Worm (Caenorhabditis elegans) whole organism, late embryonic: Measurements from ENCODE around the gene pxd-1.

ENCODE experiments used
- C08G9.2 ChIP-seq: sonication (generic microtip); optimal IDR thresholded peaks from 2 replicates; lab custom pipeline; 2016; ENCODE audit warnings: mild to moderate bottlenecking, missing genetic modification characterization, moderate library complexity, missing compliant biosample characterization
- F13H6.1 ChIP-seq: sonication (generic microtip); optimal IDR thresholded peaks from 2 replicates; lab custom pipeline; 2016; ENCODE audit warnings: missing genetic modification characterization, missing compliant biosample characterization
- K09A11.1 ChIP-seq: sonication (generic microtip); optimal IDR thresholded peaks from 2 replicates; lab custom pipeline; 2017; ENCODE audit warnings: antibody characterized with exemption, mild to moderate bottlenecking, missing genetic modification characterization, missing compliant biosample characterization; ENCODE audit not compliant: insufficient read depth
- Y22D7AL.16 ChIP-seq: sonication (generic microtip); optimal IDR thresholded peaks from 2 replicates; lab custom pipeline; 2016; ENCODE audit warnings: missing genetic modification characterization, missing compliant biosample characterization
- ahr-1 ChIP-seq: sonication (generic microtip); optimal IDR thresholded peaks from 2 replicates; lab custom pipeline; 2016; ENCODE audit warnings: missing genetic modification characterization, missing compliant biosample characterization
- ceh-14 ChIP-seq: sonication (generic microtip); optimal IDR thresholded peaks from 2 replicates; lab custom pipeline; 2016; ENCODE audit warnings: missing genotype, missing genetic modification characterization, missing compliant biosample characterization
- ceh-18 ChIP-seq: sonication (generic microtip); optimal IDR thresholded peaks from 2 replicates; lab custom pipeline; 2016; ENCODE audit warnings: missing genetic modification characterization, missing compliant biosample characterization
- ceh-19 ChIP-seq: fragments of 200-800 bp; sonication (Bioruptor generic); optimal IDR thresholded peaks from 2 replicates; lab custom pipeline; 2018; ENCODE audit warnings: mild to moderate bottlenecking, missing genetic modification characterization, missing compliant biosample characterization
- ceh-2 ChIP-seq: sonication (generic microtip); optimal IDR thresholded peaks from 2 replicates; lab custom pipeline; 2016; ENCODE audit warnings: missing genotype, missing genetic modification characterization, missing compliant biosample characterization
- ceh-30 ChIP-seq: fragments of 150-350 bp; optimal IDR thresholded peaks from 2 replicates; lab custom pipeline; 2014; ENCODE audit warnings: missing biosample characterization, missing genetic modification characterization
- ceh-31 ChIP-seq: sonication (generic microtip); optimal IDR thresholded peaks from 2 replicates; lab custom pipeline; 2016; ENCODE audit warnings: missing genetic modification characterization, missing compliant biosample characterization
- ceh-48 ChIP-seq: sonication (generic microtip); optimal IDR thresholded peaks from 2 replicates; lab custom pipeline; 2016; ENCODE audit warnings: missing genetic modification characterization, inconsistent platforms, missing compliant biosample characterization
- ceh-6 ChIP-seq: fragments of 200-800 bp; sonication (Bioruptor generic); optimal IDR thresholded peaks from 2 replicates; lab custom pipeline; 2018; ENCODE audit warnings: mild to moderate bottlenecking, missing genetic modification characterization, missing compliant biosample characterization
- dmd-4 ChIP-seq: sonication (generic microtip); optimal IDR thresholded peaks from 2 replicates; lab custom pipeline; 2016; ENCODE audit warnings: borderline replicate concordance, missing genetic modification characterization, missing compliant biosample characterization
- dve-1 ChIP-seq: sonication (generic microtip); optimal IDR thresholded peaks from 2 replicates; lab custom pipeline; 2017; ENCODE audit warnings: antibody characterized with exemption, mild to moderate bottlenecking, missing genetic modification characterization, missing compliant biosample characterization
- eyg-1 ChIP-seq: sonication (generic microtip); optimal IDR thresholded peaks from 2 replicates; lab custom pipeline; 2016; ENCODE audit warnings: missing genotype, missing genetic modification characterization, missing compliant biosample characterization
- fkh-10 ChIP-seq: fragments of 150-350 bp; optimal IDR thresholded peaks from 2 replicates; lab custom pipeline; 2014; ENCODE audit warnings: missing biosample characterization, missing genetic modification reagents, missing genetic modification characterization
- gmeb-2 ChIP-seq: sonication (generic microtip); optimal IDR thresholded peaks from 2 replicates; lab custom pipeline; 2016; ENCODE audit warnings: missing genetic modification characterization, inconsistent platforms, missing compliant biosample characterization
- hlh-15 ChIP-seq: sonication (generic microtip); optimal IDR thresholded peaks from 2 replicates; lab custom pipeline; 2016; ENCODE audit warnings: missing genetic modification characterization, missing compliant biosample characterization
- hlh-30 ChIP-seq: sonication (generic microtip); optimal IDR thresholded peaks from 2 replicates; lab custom pipeline; 2017; ENCODE audit warnings: antibody characterized with exemption, missing genetic modification characterization, missing compliant biosample characterization; ENCODE audit not compliant: insufficient read depth
- hlh-6 ChIP-seq: sonication (generic microtip); optimal IDR thresholded peaks from 2 replicates; lab custom pipeline; 2016; ENCODE audit warnings: missing genotype, missing genetic modification characterization, missing compliant biosample characterization
- lim-6 ChIP-seq: sonication (generic microtip); optimal IDR thresholded peaks from 2 replicates; lab custom pipeline; 2016; ENCODE audit warnings: missing genetic modification characterization, missing compliant biosample characterization
- lin-11 ChIP-seq: fragments of 200-800 bp; sonication (Bioruptor generic); optimal IDR thresholded peaks from 2 replicates; lab custom pipeline; 2018; ENCODE audit warnings: mild to moderate bottlenecking, missing genetic modification characterization, missing compliant biosample characterization
- madf-2 ChIP-seq: sonication (generic microtip); optimal IDR thresholded peaks from 2 replicates; lab custom pipeline; 2017; ENCODE audit warnings: missing genetic modification characterization, missing compliant biosample characterization
- nfya-1 ChIP-seq: sonication (generic microtip); optimal IDR thresholded peaks from 2 replicates; lab custom pipeline; 2017; ENCODE audit warnings: missing genetic modification characterization, mild to moderate bottlenecking, missing compliant biosample characterization, antibody characterized with exemption, moderate library complexity
- nhr-232 ChIP-seq: sonication (generic microtip); optimal IDR thresholded peaks from 2 replicates; lab custom pipeline; 2016; ENCODE audit warnings: missing genetic modification characterization, missing compliant biosample characterization
- npax-4 ChIP-seq: sonication (generic microtip); optimal IDR thresholded peaks from 2 replicates; lab custom pipeline; 2016; ENCODE audit warnings: missing genetic modification characterization, missing compliant biosample characterization
- odd-2 ChIP-seq: sonication (generic microtip); optimal IDR thresholded peaks from 2 replicates; lab custom pipeline; 2017; ENCODE audit warnings: antibody characterized with exemption, mild to moderate bottlenecking, missing genetic modification characterization, missing compliant biosample characterization
- pat-9 ChIP-seq: fragments of 200-800 bp; sonication (Bioruptor generic); optimal IDR thresholded peaks from 2 replicates; lab custom pipeline; 2018; ENCODE audit warnings: mild to moderate bottlenecking, missing genetic modification characterization, moderate library complexity, missing compliant biosample characterization
- pha-2 ChIP-seq: sonication (generic microtip); optimal IDR thresholded peaks from 2 replicates; lab custom pipeline; 2017; ENCODE audit warnings: mild to moderate bottlenecking, missing genetic modification characterization, missing compliant biosample characterization
- pha-4 ChIP-seq: fragments of 150-350 bp; optimal IDR thresholded peaks from 2 replicates; lab custom pipeline; 2018; ENCODE audit warnings: missing biosample characterization, missing genetic modification reagents, missing genetic modification characterization
- ref-2 ChIP-seq: sonication (generic microtip); optimal IDR thresholded peaks from 2 replicates; lab custom pipeline; 2016; ENCODE audit warnings: missing genetic modification characterization, missing compliant biosample characterization
- sdc-2 ChIP-seq: sonication (generic microtip); optimal IDR thresholded peaks from 2 replicates; lab custom pipeline; 2016; ENCODE audit warnings: missing genotype, missing genetic modification characterization, missing compliant biosample characterization
- sox-2 ChIP-seq: fragments of 200-800 bp; sonication (Bioruptor generic); IDR thresholded peaks from 2 replicates; pipeline ENCODE4 v1.3.6; 2022; ENCODE audit warnings: missing genetic modification reagents, missing genetic modification characterization, missing compliant biosample characterization
- sox-4 ChIP-seq: sonication (generic microtip); optimal IDR thresholded peaks from 2 replicates; lab custom pipeline; 2017; ENCODE audit warnings: mild to moderate bottlenecking, missing genetic modification characterization, inconsistent platforms, missing compliant biosample characterization
- tbx-7 ChIP-seq: sonication (generic microtip); optimal IDR thresholded peaks from 2 replicates; lab custom pipeline; 2016; ENCODE audit warnings: missing genotype, missing genetic modification characterization, missing compliant biosample characterization
- unc-3 ChIP-seq, 2 experiments: fragments of 200-800 bp in 1 of 2; sonication (Bioruptor generic) in 1 of 2; sonication (generic microtip) in 1 of 2; conservative IDR thresholded peaks in 1 of 2; optimal IDR thresholded peaks in 1 of 2; 2 replicates each; pipeline versions ENCODE4 v1.3.6 to Lab custom; 2016 to 2022; ENCODE audit warnings: missing compliant biosample characterization in 2 of 2, missing genetic modification characterization in 2 of 2, missing genetic modification reagents in 1 of 2
- unc-42 ChIP-seq: sonication (generic microtip); optimal IDR thresholded peaks from 2 replicates; lab custom pipeline; 2016; ENCODE audit warnings: missing genotype, missing genetic modification characterization, missing compliant biosample characterization
- unc-55 ChIP-seq: sonication (generic microtip); optimal IDR thresholded peaks from 2 replicates; lab custom pipeline; 2017; ENCODE audit warnings: missing biosample characterization, missing genetic modification reagents, missing genetic modification characterization
- unc-86 ChIP-seq: sonication (generic microtip); optimal IDR thresholded peaks from 2 replicates; lab custom pipeline; 2016; ENCODE audit warnings: missing genetic modification characterization, missing compliant biosample characterization
- zip-5 ChIP-seq: sonication (generic microtip); optimal IDR thresholded peaks from 2 replicates; lab custom pipeline; 2016; ENCODE audit warnings: missing genetic modification characterization, missing compliant biosample characterization

pxd-1 gene

DNA sequence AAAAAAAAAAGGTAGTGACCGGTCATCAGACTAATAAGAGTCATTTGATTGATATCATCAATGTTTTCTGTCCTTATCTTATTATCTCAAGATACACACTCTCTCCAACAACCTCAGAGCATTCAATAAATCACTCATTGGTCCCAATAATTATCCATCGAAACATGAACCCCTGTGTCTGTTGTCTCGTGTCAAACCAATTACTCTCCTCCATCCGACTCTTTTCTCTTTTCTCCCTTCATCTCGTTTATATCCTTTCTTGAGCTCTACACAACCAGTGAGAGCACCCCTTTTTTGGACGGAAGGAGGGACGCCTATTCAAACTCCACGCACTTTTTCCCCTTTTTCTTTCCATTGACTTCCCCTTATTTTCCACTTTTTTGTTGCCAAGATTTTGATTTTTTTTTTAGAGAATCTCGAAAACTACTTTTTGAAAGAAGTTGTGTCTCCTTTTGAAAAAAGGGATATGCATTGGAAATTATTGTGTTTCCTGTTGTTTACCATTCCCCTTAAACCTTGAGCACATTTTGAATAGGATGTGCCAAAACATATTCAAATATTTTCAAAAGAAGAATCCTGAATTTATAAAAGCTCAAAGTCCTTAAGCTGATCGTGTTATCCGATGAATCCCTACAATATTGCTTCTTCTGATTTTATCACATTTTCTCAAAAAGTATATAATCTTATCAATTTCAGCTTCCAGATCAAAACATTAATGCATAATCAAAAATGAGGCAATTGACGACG lies at the start of gene pxd-1:
pxd-1 (plus strand) TSS at position 697 of the 747 bp plus-strand sequence.
- TF ChIP-seq F13H6.1 = no peak
- TF ChIP-seq zip-5 = no peak
- no peak for TF ChIP-seq C08G9.2 (tag; lab: Kevin White, UChicago)
- TF ChIP-seq odd-2 = no peak
- TF ChIP-seq ceh-19 (GFP tag; lab: Kevin White, UChicago) = no peak
- no peak for TF ChIP-seq ceh-30 (tag; lab: Kevin White, UChicago)
- no peak for TF ChIP-seq unc-86 (tag; lab: Kevin White, UChicago)
- TF ChIP-seq eyg-1 (tag; lab: Kevin White, UChicago) = no peak
- no peak for TF ChIP-seq sdc-2 (tag; lab: Kevin White, UChicago)
- no peak for TF ChIP-seq ceh-2 (tag; lab: Kevin White, UChicago)
- TF ChIP-seq pha-2 (tag; lab: Kevin White, UChicago) = no peak
- TF ChIP-seq Y22D7AL.16 = no peak
- TF ChIP-seq fkh-10 (GFP tag; lab: Kevin White, UChicago) = no peak
- peak; percentile 34 for TF ChIP-seq nfya-1 (tag; lab: Kevin White, UChicago)
- no peak for TF ChIP-seq sox-2 (GFP tag; lab: Robert Waterston, UW)
- no peak for TF ChIP-seq hlh-30 (tag; lab: Kevin White, UChicago)
- no peak for TF ChIP-seq unc-3 (GFP tag; conservative IDR thresholded peaks at IDR 0.05; lab: Robert Waterston, UW)
- no peak for TF ChIP-seq unc-3 (tag; optimal IDR thresholded peaks at IDR 0.05; lab: Kevin White, UChicago)
- TF ChIP-seq tbx-7 (tag; lab: Kevin White, UChicago) = no peak
- TF ChIP-seq lim-6 (tag; lab: Kevin White, UChicago) = no peak
- no peak for TF ChIP-seq dmd-4 (tag; lab: Kevin White, UChicago)
- TF ChIP-seq hlh-15 = no peak
- no peak for TF ChIP-seq pat-9 (tag; lab: Kevin White, UChicago)
- TF ChIP-seq gmeb-2 = no peak
- TF ChIP-seq pha-4 (tag; lab: Kevin White, UChicago) = no peak
- peak; percentile 84 for TF ChIP-seq unc-42
- TF ChIP-seq unc-55 (GFP tag; lab: Kevin White, UChicago) = peak; percentile 48

- TF ChIP-seq ahr-1 (no peak), dve-1 (no peak), madf-2 (tag; lab: Kevin White, UChicago) (no peak), npax-4 (tag; lab: Kevin White, UChicago) (no peak), ceh-18 (tag; lab: Kevin White, UChicago) (no peak), tbx-7 (tag; lab: Kevin White, UChicago) (no peak), hlh-6 (tag; lab: Kevin White, UChicago) (no peak), ceh-48 (tag; lab: Kevin White, UChicago) (no peak), unc-42 (peak; percentile 65)
These were observed 49.6 kb upstream of the pxd-1 start, which contains the start of gene F37A8.5 for ce11 chrIII:3956293-3956692. TSS of gene F37A8.5 (plus strand) at chrIII:3956624.

DNA sequence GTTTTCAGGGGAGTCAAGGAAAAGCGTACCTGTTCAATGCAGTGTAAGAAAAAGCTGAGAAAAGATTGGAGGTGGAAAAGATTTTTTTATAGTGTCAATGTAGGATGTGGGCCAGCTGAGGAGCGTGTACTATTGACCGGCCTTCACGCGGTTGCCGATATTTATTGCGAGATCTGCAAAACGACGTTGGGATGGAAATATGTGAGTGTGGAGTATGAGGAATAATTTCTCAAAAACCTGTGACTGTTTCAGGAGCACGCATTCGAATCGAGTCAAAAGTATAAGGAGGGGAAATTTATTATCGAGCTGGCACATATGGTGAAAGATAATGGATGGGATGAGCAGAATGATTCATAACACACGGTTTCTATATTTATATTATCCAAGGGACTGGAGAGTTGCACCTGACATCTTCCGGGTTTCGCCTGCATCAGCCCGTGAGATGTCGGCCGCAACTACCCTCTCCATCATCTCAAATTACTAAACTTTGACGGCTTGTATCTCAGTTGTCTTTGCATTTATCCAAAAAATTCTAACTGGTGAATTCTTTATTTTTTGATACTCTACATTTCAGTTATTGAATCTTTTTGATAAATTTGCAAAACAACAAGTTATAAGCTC lies 48.7 kb upstream of the pxd-1 start:
- TF ChIP-seq sox-2 (GFP tag; lab: Robert Waterston, UW) (no peak), gmeb-2 (no peak), sdc-2 (tag; lab: Kevin White, UChicago) (no peak), nhr-232 (tag; lab: Kevin White, UChicago) (no peak), C08G9.2 (tag; lab: Kevin White, UChicago) (no peak), fkh-10 (GFP tag; lab: Kevin White, UChicago) (no peak), ceh-31 (tag; lab: Kevin White, UChicago) (no peak), unc-55 (GFP tag; lab: Kevin White, UChicago) (no peak), K09A11.1 (tag; lab: Kevin White, UChicago) (no peak), pat-9 (tag; lab: Kevin White, UChicago) (no peak), ceh-2 (tag; lab: Kevin White, UChicago) (no peak), sox-4 (tag; lab: Kevin White, UChicago) (no peak), ceh-6 (no peak), lin-11 (tag; lab: Kevin White, UChicago) (no peak), dve-1 (no peak), ceh-14 (no peak), ceh-30 (tag; lab: Kevin White, UChicago) (no peak), ref-2 (tag; lab: Kevin White, UChicago) (no peak)
